Fruit fly (Drosophila melanogaster) whole organism, embryonic: ENCODE data around the gene CG34307.
A peak's percentile ranks its signal among the peaks of the same experiment; 100 is the strongest.

Experiments used
- Bgb ChIP-seq: fragments of 200-800 bp; sonication (Bioruptor generic); IDR thresholded peaks from 2 replicates; pipeline ENCODE4 v1.3.6; 2022; ENCODE audit warnings: missing biosample characterization, missing genetic modification characterization; ENCODE audit not compliant: partially characterized antibody
- CG10267 ChIP-seq: fragments of 200-800 bp; sonication (Bioruptor generic); optimal IDR thresholded peaks from 2 replicates; lab custom pipeline; 2018; ENCODE audit warnings: missing biosample characterization, mild to moderate bottlenecking, missing genetic modification characterization, moderate library complexity
- CG10654 ChIP-seq: fragments of 200-800 bp; sonication (Bioruptor generic); optimal IDR thresholded peaks from 2 replicates; lab custom pipeline; 2016; ENCODE audit warnings: missing biosample characterization, missing genetic modification characterization
- CG11247 ChIP-seq: fragments of 200-800 bp; sonication (Bioruptor generic); IDR thresholded peaks from 2 replicates; pipeline ENCODE4 v1.3.6; 2022; ENCODE audit warnings: missing biosample characterization, missing genetic modification characterization
- CG12219 ChIP-seq: fragments of 200-800 bp; sonication (Bioruptor generic); optimal IDR thresholded peaks from 3 replicates; lab custom pipeline; 2018; ENCODE audit warnings: missing biosample characterization, mild to moderate bottlenecking, missing genetic modification characterization
- CG14441 ChIP-seq: fragments of 200-800 bp; sonication (Bioruptor generic); IDR thresholded peaks from 2 replicates; pipeline ENCODE4 v1.3.6; 2022; ENCODE audit warnings: missing biosample characterization, missing genetic modification characterization
- CG2889 ChIP-seq: fragments of 200-800 bp; sonication (Bioruptor generic); IDR thresholded peaks from 3 replicates; pipeline ENCODE4 v1.3.6; 2022; ENCODE audit warnings: missing biosample characterization, missing genetic modification characterization
- CG3163 ChIP-seq: fragments of 200-800 bp; sonication (Bioruptor generic); optimal IDR thresholded peaks from 3 replicates; lab custom pipeline; 2016; ENCODE audit warnings: missing biosample characterization, missing genetic modification characterization
- CG33557 ChIP-seq: fragments of 200-800 bp; sonication (Bioruptor generic); optimal IDR thresholded peaks from 2 replicates; lab custom pipeline; 2019; ENCODE audit warnings: missing biosample characterization, mild to moderate bottlenecking, missing genetic modification characterization, moderate library complexity
- CG5180 ChIP-seq: fragments of 200-800 bp; sonication (Bioruptor generic); optimal IDR thresholded peaks from 3 replicates; lab custom pipeline; 2017; ENCODE audit warnings: missing biosample characterization, missing genetic modification characterization, mild to moderate bottlenecking, moderate library complexity, missing genetic modification reagents
- CG6765 ChIP-seq: fragments of 200-800 bp; sonication (Bioruptor generic); optimal IDR thresholded peaks from 3 replicates; lab custom pipeline; 2017; ENCODE audit warnings: missing biosample characterization, mild to moderate bottlenecking, missing genetic modification characterization
- CG7745 ChIP-seq: fragments of 200-800 bp; sonication (Bioruptor generic); optimal IDR thresholded peaks from 2 replicates; lab custom pipeline; 2018; ENCODE audit warnings: missing biosample characterization, mild to moderate bottlenecking, missing genetic modification characterization, moderate library complexity
- CoRest ChIP-seq: fragments of 200-800 bp; sonication (Bioruptor generic); optimal IDR thresholded peaks from 3 replicates; lab custom pipeline; 2018; ENCODE audit warnings: missing biosample characterization, mild to moderate bottlenecking, missing genetic modification characterization, moderate library complexity
- CrebB ChIP-seq: fragments of 200-800 bp; sonication (Bioruptor generic); optimal IDR thresholded peaks from 3 replicates; lab custom pipeline; 2018; ENCODE audit warnings: missing biosample characterization, mild to moderate bottlenecking, missing genetic modification characterization
- Ets65A ChIP-seq: fragments of 200-800 bp; sonication (Bioruptor generic); peaks from one replicate; lab custom pipeline; 2016; ENCODE audit warnings: missing biosample characterization, missing genetic modification characterization
- HLH4C ChIP-seq: fragments of 200-800 bp; sonication (Bioruptor generic); IDR thresholded peaks from 3 replicates; pipeline ENCODE4 v1.3.6; 2022; ENCODE audit warnings: missing biosample characterization, missing genetic modification characterization; ENCODE audit not compliant: partially characterized antibody
- Hand ChIP-seq: fragments of 200-800 bp; sonication (Bioruptor generic); optimal IDR thresholded peaks from 2 replicates; lab custom pipeline; 2017; ENCODE audit warnings: mild to moderate bottlenecking, missing biosample characterization, missing genetic modification reagents, missing genetic modification characterization
- Lpt ChIP-seq: fragments of >200 bp; optimal IDR thresholded peaks from 2 replicates; lab custom pipeline; 2018; ENCODE audit warnings: missing biosample characterization, missing genetic modification characterization
- MTF-1 ChIP-seq: fragments of 200-800 bp; sonication (Bioruptor generic); optimal IDR thresholded peaks from 2 replicates; lab custom pipeline; 2018; ENCODE audit warnings: missing biosample characterization, mild to moderate bottlenecking, missing genetic modification characterization, borderline replicate concordance
- NC2α ChIP-seq: fragments of 200-800 bp; sonication (Bioruptor generic); optimal IDR thresholded peaks from 2 replicates; lab custom pipeline; 2016; ENCODE audit warnings: missing biosample characterization, missing genetic modification characterization
- Oaz ChIP-seq: fragments of 200-800 bp; sonication (Bioruptor generic); IDR thresholded peaks from 2 replicates; pipeline ENCODE4 v1.3.6; 2022; ENCODE audit warnings: missing biosample characterization, missing genetic modification characterization
- Ravus ChIP-seq: fragments of 200-800 bp; sonication (Bioruptor generic); IDR thresholded peaks from 2 replicates; pipeline ENCODE4 v1.3.6; 2022; ENCODE audit warnings: missing biosample characterization, missing genetic modification characterization
- Six4 ChIP-seq: fragments of 200-800 bp; sonication (Bioruptor generic); optimal IDR thresholded peaks from 2 replicates; lab custom pipeline; 2016; ENCODE audit warnings: missing biosample characterization, missing genetic modification characterization
- Taf1 ChIP-seq: fragments of 200-800 bp; sonication (Bioruptor generic); IDR thresholded peaks from 2 replicates; pipeline ENCODE4 v1.3.6; 2022; ENCODE audit warnings: missing biosample characterization, missing genetic modification characterization
- cad ChIP-seq: fragments of >200 bp; optimal IDR thresholded peaks from 2 replicates; lab custom pipeline; 2017; ENCODE audit warnings: missing biosample characterization, missing genetic modification characterization
- disco-r ChIP-seq: fragments of 200-800 bp; sonication (Bioruptor generic); optimal IDR thresholded peaks from 2 replicates; lab custom pipeline; 2016; ENCODE audit warnings: missing biosample characterization, missing genetic modification characterization
- en ChIP-seq: fragments of 200-800 bp; sonication (Bioruptor generic); optimal IDR thresholded peaks from 2 replicates; lab custom pipeline; 2016; ENCODE audit warnings: missing biosample characterization, missing genetic modification characterization
- ewg ChIP-seq: fragments of 200-800 bp; sonication (Bioruptor generic); optimal IDR thresholded peaks from 3 replicates; lab custom pipeline; 2017; ENCODE audit warnings: mild to moderate bottlenecking, missing biosample characterization, missing genetic modification reagents, missing genetic modification characterization
- fd96Cb ChIP-seq: fragments of 200-800 bp; sonication (Bioruptor generic); optimal IDR thresholded peaks from 2 replicates; lab custom pipeline; 2018; ENCODE audit warnings: missing biosample characterization, mild to moderate bottlenecking, missing genetic modification characterization, moderate library complexity
- ftz-f1 ChIP-seq: fragments of 200-800 bp; sonication (Bioruptor generic); optimal IDR thresholded peaks from 2 replicates; lab custom pipeline; 2016; ENCODE audit warnings: missing biosample characterization, missing genetic modification characterization
- gcm2 ChIP-seq: fragments of 200-800 bp; sonication (Bioruptor generic); optimal IDR thresholded peaks from 2 replicates; lab custom pipeline; 2016; ENCODE audit warnings: missing biosample characterization, missing genetic modification characterization
- gro ChIP-seq: fragments of 200-800 bp; sonication (Bioruptor generic); optimal IDR thresholded peaks from 2 replicates; lab custom pipeline; 2016; ENCODE audit warnings: missing biosample characterization, missing genetic modification characterization
- her ChIP-seq: fragments of 200-800 bp; sonication (Bioruptor generic); optimal IDR thresholded peaks from 2 replicates; lab custom pipeline; 2016; ENCODE audit warnings: missing biosample characterization, missing genetic modification characterization
- insv ChIP-seq, 2 experiments: fragments of 200-800 bp; sonication (Bioruptor generic); optimal IDR thresholded peaks; 3 replicates each; lab custom pipeline; 2016 to 2018; ENCODE audit warnings: missing biosample characterization in 2 of 2, missing genetic modification characterization in 2 of 2
- jing ChIP-seq: fragments of 200-800 bp; sonication (Bioruptor generic); optimal IDR thresholded peaks from 2 replicates; lab custom pipeline; 2018; ENCODE audit warnings: missing biosample characterization, mild to moderate bottlenecking, missing genetic modification characterization
- kah ChIP-seq: fragments of 200-800 bp; sonication (Bioruptor generic); optimal IDR thresholded peaks from 2 replicates; lab custom pipeline; 2018; ENCODE audit warnings: missing biosample characterization, mild to moderate bottlenecking, missing genetic modification characterization
- lab ChIP-seq: fragments of 200-800 bp; sonication (Bioruptor generic); optimal IDR thresholded peaks from 3 replicates; lab custom pipeline; 2017; ENCODE audit warnings: missing biosample characterization, missing genetic modification characterization, mild to moderate bottlenecking, moderate library complexity, missing genetic modification reagents
- lmd ChIP-seq: fragments of 200-800 bp; sonication (Bioruptor generic); IDR thresholded peaks from 2 replicates; pipeline ENCODE4 v1.3.6; 2022; ENCODE audit warnings: missing biosample characterization, missing genetic modification characterization
- luna ChIP-seq: fragments of 200-800 bp; sonication (Bioruptor generic); optimal IDR thresholded peaks from 2 replicates; lab custom pipeline; 2016; ENCODE audit warnings: missing biosample characterization, missing genetic modification characterization
- org-1 ChIP-seq: fragments of 200-800 bp; sonication (Bioruptor generic); optimal IDR thresholded peaks from 2 replicates; lab custom pipeline; 2017; ENCODE audit warnings: missing biosample characterization, missing genetic modification characterization
- otp ChIP-seq: fragments of 200-800 bp; sonication (Bioruptor generic); IDR thresholded peaks from 3 replicates; pipeline ENCODE4, ENCODE4 v1.3.6; 2022; ENCODE audit warnings: missing biosample characterization, missing genetic modification characterization
- pfk ChIP-seq: fragments of 200-800 bp; sonication (Bioruptor generic); optimal IDR thresholded peaks from 2 replicates; lab custom pipeline; 2018; ENCODE audit warnings: missing biosample characterization, mild to moderate bottlenecking, missing genetic modification characterization, moderate library complexity
- sc ChIP-seq, 3 experiments: fragments of >200 bp in 2 of 3; fragments of 200-800 bp in 1 of 3; sonication (Bioruptor generic) in 1 of 3; optimal IDR thresholded peaks; 2 replicates in 2 of 3; 3 replicates in 1 of 3; lab custom pipeline; 2017; ENCODE audit warnings: mild to moderate bottlenecking in 1 of 3, missing biosample characterization in 1 of 3, missing genetic modification characterization in 1 of 3, missing genetic modification reagents in 1 of 3
- sd ChIP-seq: fragments of 200-800 bp; sonication (Bioruptor generic); optimal IDR thresholded peaks from 3 replicates; lab custom pipeline; 2018; ENCODE audit warnings: missing biosample characterization, mild to moderate bottlenecking, missing genetic modification characterization, moderate library complexity
- sim ChIP-seq: fragments of 200-800 bp; sonication (Bioruptor generic); IDR thresholded peaks from 2 replicates; pipeline ENCODE4 v1.3.6; 2022; ENCODE audit warnings: missing biosample characterization, missing genetic modification characterization
- slou ChIP-seq: fragments of 200-800 bp; sonication (Bioruptor generic); optimal IDR thresholded peaks from 3 replicates; lab custom pipeline; 2016; ENCODE audit warnings: missing biosample characterization, missing genetic modification characterization
- tio ChIP-seq: fragments of 200-800 bp; sonication (Bioruptor generic); optimal IDR thresholded peaks from 2 replicates; lab custom pipeline; 2017; ENCODE audit warnings: missing biosample characterization, missing genetic modification characterization, inconsistent platforms
- trem ChIP-seq: fragments of 200-800 bp; optimal IDR thresholded peaks from 3 replicates; lab custom pipeline; 2019; ENCODE audit warnings: missing biosample characterization, mild to moderate bottlenecking, missing genetic modification characterization, moderate library complexity
- ttk ChIP-seq: fragments of 200-800 bp; sonication (Bioruptor generic); IDR thresholded peaks from 2 replicates; pipeline ENCODE4 v2.1.2; 2022; ENCODE audit warnings: missing biosample characterization, missing genetic modification characterization
- zfh2 ChIP-seq: fragments of 200-800 bp; sonication (Bioruptor generic); optimal IDR thresholded peaks from 2 replicates; lab custom pipeline; 2016; ENCODE audit warnings: missing biosample characterization, missing genetic modification characterization

CG34307 gene

DNA sequence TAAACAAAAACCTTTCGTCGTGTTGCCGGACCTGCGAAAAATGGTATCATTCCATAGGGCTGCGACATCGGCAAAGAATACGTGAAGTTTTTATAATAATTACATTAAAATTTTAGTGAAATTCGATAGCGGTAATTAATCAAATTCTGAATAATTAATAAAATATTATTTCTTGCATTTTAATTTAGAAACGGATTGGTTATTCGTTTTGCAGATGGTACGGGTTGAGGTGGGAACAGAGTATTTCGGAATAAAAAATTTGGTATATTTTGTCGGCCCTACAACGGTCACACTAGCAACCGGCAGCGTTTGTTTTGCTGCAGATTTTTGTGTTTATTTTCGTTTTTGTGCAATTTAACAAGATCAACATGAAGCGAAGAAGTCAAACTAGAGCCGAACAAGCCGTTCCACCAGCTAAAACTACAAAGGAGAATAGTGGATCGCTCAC is 14.9 kb upstream of the CG34307 start, which contains the start of the genes CG6962 and CG31368 (continued):
- TF ChIP-seq sim (GFP tag; lab: Robert Waterston, UW) (no peak), Ets65A (GFP tag; lab: Kevin White, UChicago) (peak; percentile 94), her (GFP tag; lab: Kevin White, UChicago) (no peak), gcm2 (GFP tag; lab: Kevin White, UChicago) (peak; percentile 43), CG2889 (peak; percentile 64; the same call in 2 of the 3 replicates), ttk (GFP tag; lab: Robert Waterston, UW) (peak; percentile 71), sc (optimal IDR thresholded peaks at IDR 0.05; lab: Kevin White, UChicago) (no peak), sc (GFP tag; optimal IDR thresholded peaks at IDR 0.05; lab: Kevin White, UChicago) (peak; percentile 49), CG5180 (GFP tag; lab: Kevin White, UChicago) (peak; percentile 20), trem (tag; lab: Kevin White, UChicago) (peak; percentile 95), slou (GFP tag; lab: Kevin White, UChicago) (peak; percentile 56), Ravus (GFP tag; lab: Robert Waterston, UW) (peak; percentile 27; the same call in 1 of the 2 replicates), CG10267 (tag; lab: Kevin White, UChicago) (peak; percentile 84), zfh2 (peak; percentile 71), CG3163 (GFP tag; lab: Kevin White, UChicago) (no peak), cad (GFP tag; lab: Kevin White, UChicago) (no peak), otp (peak; percentile 60; the same call in 2 of the 3 replicates), CG11247 (peak; percentile 86), Taf1 (peak; percentile 62; the same call in 1 of the 2 replicates), Six4 (GFP tag; lab: Kevin White, UChicago) (peak; percentile 79), CG33557 (GFP tag; lab: Kevin White, UChicago) (peak; percentile 68), tio (peak; percentile 76), org-1 (peak; percentile 33), ftz-f1 (GFP tag; lab: Kevin White, UChicago) (no peak), jing (GFP tag; lab: Kevin White, UChicago) (peak; percentile 60), CG6765 (GFP tag; lab: Kevin White, UChicago) (peak; percentile 6), Bgb (GFP tag; lab: Robert Waterston, UW) (no peak), HLH4C (GFP tag; lab: Robert Waterston, UW) (no peak), Oaz (GFP tag; lab: Robert Waterston, UW) (peak; percentile 59), disco-r (GFP tag; lab: Kevin White, UChicago) (peak; percentile 7), CrebB (tag; lab: Kevin White, UChicago) (peak; percentile 51), kah (GFP tag; lab: Kevin White, UChicago) (peak; percentile 84), NC2α (peak; percentile 9), pfk (GFP tag; lab: Kevin White, UChicago) (peak; percentile 11), Lpt (GFP tag; lab: Kevin White, UChicago) (no peak), MTF-1 (GFP tag; lab: Kevin White, UChicago) (peak; percentile 37), CG10654 (GFP tag; lab: Kevin White, UChicago) (peak; percentile 83), sd (tag; lab: Kevin White, UChicago) (peak; percentile 91), lab (GFP tag; lab: Kevin White, UChicago) (no peak), lmd (GFP tag; lab: Robert Waterston, UW) (peak; percentile 82), ewg (GFP tag; lab: Kevin White, UChicago) (peak; percentile 71), CG12219 (GFP tag; lab: Kevin White, UChicago) (peak; percentile 35), insv (GFP tag; optimal IDR thresholded peaks at IDR 0.05; lab: Kevin White, UChicago) (peak in 1 of 2 experiments; percentile 39), gro (GFP tag; lab: Kevin White, UChicago) (peak; percentile 32), fd96Cb (tag; lab: Kevin White, UChicago) (peak; percentile 84), luna (GFP tag; lab: Kevin White, UChicago) (peak; percentile 17), Hand (GFP tag; lab: Kevin White, UChicago) (peak; percentile 18), CoRest (tag; lab: Kevin White, UChicago) (peak; percentile 92), en (GFP tag; lab: Kevin White, UChicago) (no peak), CG7745 (tag; lab: Kevin White, UChicago) (no peak), CG14441 (GFP tag; lab: Robert Waterston, UW) (peak; percentile 85)
